Worm (Caenorhabditis elegans): ENCODE data around the gene faah-1.

ce11 chrIV:8159087-8159486, at the start of gene faah-1:
- TF ChIP-seq mxl-1 (tag; optimal IDR thresholded peaks at IDR 0.05) (no peak), B0261.1 (tag; optimal IDR thresholded peaks at IDR 0.05) (no peak), unc-62 (GFP tag; optimal IDR thresholded peaks at IDR 0.05) (no peak), ztf-22 (GFP tag; optimal IDR thresholded peaks at IDR 0.05) (no peak), dox-1 (GFP tag; IDR thresholded peaks at IDR 0.05) (no peak), chd-7 (tag; optimal IDR thresholded peaks at IDR 0.05) (no peak)

All from whole organism, young adult.